Worm (Caenorhabditis elegans) whole organism, mixed stage, embryonic: Measurements from ENCODE around the gene str-43.
"Not testable (repeated sequence)": the region's sequence is repeated elsewhere in the genome, so short reads cannot be mapped to it uniquely, and the experiment has no call there.

Experiments used
- elt-3 ChIP-seq: fragments of 150-350 bp; optimal IDR thresholded peaks from 2 replicates; lab custom pipeline; 2014; ENCODE audit warnings: missing biosample characterization, missing genetic modification characterization
- nhr-28 ChIP-seq: fragments of 150-350 bp; optimal IDR thresholded peaks from 2 replicates; lab custom pipeline; 2014; ENCODE audit warnings: missing biosample characterization, missing genetic modification characterization
- nhr-76 ChIP-seq: sonication (generic microtip); optimal IDR thresholded peaks from 2 replicates; lab custom pipeline; 2017; ENCODE audit warnings: missing biosample characterization, missing genetic modification characterization
- snpc-4 ChIP-seq: fragments of 150-350 bp; optimal IDR thresholded peaks from 2 replicates; lab custom pipeline; 2014; ENCODE audit warnings: missing biosample characterization, missing genetic modification characterization
- unc-62 ChIP-seq: fragments of 150-350 bp; optimal IDR thresholded peaks from 2 replicates; lab custom pipeline; 2014; ENCODE audit warnings: missing biosample characterization, missing genetic modification reagents, missing genetic modification characterization
- ztf-11 ChIP-seq: fragments of 150-350 bp; optimal IDR thresholded peaks from 2 replicates; lab custom pipeline; 2014; ENCODE audit warnings: missing biosample characterization, missing genetic modification characterization

ce11 chrV:15748343-15748742 lies 3.6 kb downstream of the str-43 start, which contains the start of gene T23D5.8:
- TF ChIP-seq unc-62 (GFP tag; lab: Kevin White, UChicago); ztf-11; nhr-76 (tag; lab: Kevin White, UChicago); nhr-28 (tag; lab: Kevin White, UChicago); elt-3; snpc-4 (tag; lab: Kevin White, UChicago): not testable (repeated sequence)
